Worm (Caenorhabditis elegans): ENCODE results near the gene irld-36.

ce11 chrII:1691011-1691410, 11.8 kb downstream of the irld-36 start, which contains the start of gene fbxc-22:
- TF ChIP-seq hlh-1 (tag; optimal IDR thresholded peaks at IDR 0.05) (no peak), ceh-83 (GFP tag; optimal IDR thresholded peaks at IDR 0.05) (no peak), mab-5 (tag; optimal IDR thresholded peaks at IDR 0.05) (no peak), pha-4 (tag; optimal IDR thresholded peaks at IDR 0.05) (no peak), lsy-2 (tag; optimal IDR thresholded peaks at IDR 0.05) (no peak), ces-1 (GFP tag; optimal IDR thresholded peaks at IDR 0.05) (no peak)
